Comparison of ENCODE assay signal across 3 worm cellular contexts in genomic region chrX:16796826-16797225, ce11.
TF ChIP-seq lines count a peak whose summit lies in the region.

No protein-coding gene starts in this region.

TF ChIP-seq in whole organism, L1 larva, 84 proteins besides CTCF, POLR2A, EP300 and RAD21 (continued from another document):
- TF ChIP-seq aha-1 (tag; optimal IDR thresholded peaks at IDR 0.05; lab: Kevin White, UChicago) (peak; percentile 11), fkh-10 (GFP tag; optimal IDR thresholded peaks at IDR 0.05; lab: Kevin White, UChicago) (peak; percentile 98), ets-5 (GFP tag; IDR thresholded peaks at IDR 0.05; lab: Robert Waterston, UW) (no peak), alr-1 (tag; optimal IDR thresholded peaks at IDR 0.05; lab: Kevin White, UChicago; ENCODE audit: borderline replicate concordance) (no peak), C34B4.2 (tag; optimal IDR thresholded peaks at IDR 0.05; lab: Kevin White, UChicago) (no peak), lin-15B (tag; optimal IDR thresholded peaks at IDR 0.05; lab: Kevin White, UChicago) (peak; percentile 23), lin-13 (GFP tag; optimal IDR thresholded peaks at IDR 0.05; lab: Kevin White, UChicago) (peak; percentile 89), egl-27 (tag; optimal IDR thresholded peaks at IDR 0.05; lab: Kevin White, UChicago) (peak; percentile 69 to 77), lin-39 (tag; optimal IDR thresholded peaks at IDR 0.05; lab: Kevin White, UChicago) (peak; percentile 50), mep-1 (tag; optimal IDR thresholded peaks at IDR 0.05; lab: Kevin White, UChicago) (peak; percentile 92), tbx-2 (tag; optimal IDR thresholded peaks at IDR 0.05; lab: Kevin White, UChicago) (peak; percentile 95), zip-4 (GFP tag; optimal IDR thresholded peaks at IDR 0.05; lab: Kevin White, UChicago) (peak; percentile 46), hlh-17 (GFP tag; optimal IDR thresholded peaks at IDR 0.05; lab: Kevin White, UChicago; ENCODE audit: borderline replicate concordance) (no peak), jun-1 (tag; optimal IDR thresholded peaks at IDR 0.05; lab: Kevin White, UChicago) (peak; percentile 81), pax-3 (tag; optimal IDR thresholded peaks at IDR 0.05; lab: Kevin White, UChicago) (peak; percentile 80), elt-2 (tag; optimal IDR thresholded peaks at IDR 0.05; lab: Kevin White, UChicago) (peak; percentile 66), ces-1 (GFP tag; optimal IDR thresholded peaks at IDR 0.05; lab: Kevin White, UChicago) (no peak), unc-130 (tag; optimal IDR thresholded peaks at IDR 0.05; lab: Kevin White, UChicago) (peak; percentile 90), isw-1 (GFP tag; IDR thresholded peaks at IDR 0.05; lab: Robert Waterston, UW) (peak; percentile 68), ceh-90 (tag; optimal IDR thresholded peaks at IDR 0.05; lab: Kevin White, UChicago) (no peak), dsc-1 (tag; optimal IDR thresholded peaks at IDR 0.05; lab: Kevin White, UChicago) (peak; percentile 86), swsn-7 (tag; optimal IDR thresholded peaks at IDR 0.05; lab: Kevin White, UChicago) (peak; percentile 92), nhr-19 (GFP tag; conservative IDR thresholded peaks at IDR 0.05; lab: Robert Waterston, UW) (peak; percentile 91), lin-14 (GFP tag; optimal IDR thresholded peaks at IDR 0.05; lab: Kevin White, UChicago) (peak; percentile 100), aly-2 (tag; optimal IDR thresholded peaks at IDR 0.05; lab: Kevin White, UChicago) (no peak), unc-62 (GFP tag; optimal IDR thresholded peaks at IDR 0.05; lab: Kevin White, UChicago) (no peak), fos-1 (tag; optimal IDR thresholded peaks at IDR 0.05; lab: Kevin White, UChicago) (peak; percentile 74), ztf-4 (tag; optimal IDR thresholded peaks at IDR 0.05; lab: Kevin White, UChicago) (peak; percentile 93), nhr-90 (tag; optimal IDR thresholded peaks at IDR 0.05; lab: Kevin White, UChicago; ENCODE audit: poor library complexity) (peak; percentile 89), skn-1 (tag; optimal IDR thresholded peaks at IDR 0.05; lab: Kevin White, UChicago) (peak; percentile 79), nhr-71 (tag; optimal IDR thresholded peaks at IDR 0.05; lab: Kevin White, UChicago) (peak; percentile 99), dpl-1 (GFP tag; optimal IDR thresholded peaks at IDR 0.05; lab: Kevin White, UChicago) (peak; percentile 59 to 65 (median 61)), sptf-1 (tag; optimal IDR thresholded peaks at IDR 0.05; lab: Kevin White, UChicago) (no peak)
TF ChIP-seq in whole organism, L1 larva: peak in this region for 59.

TF ChIP-seq in whole organism, L4 larva, 104 proteins besides CTCF, POLR2A, EP300 and RAD21 (continued from another document):
- TF ChIP-seq daf-19 (GFP tag; conservative IDR thresholded peaks at IDR 0.05; lab: Robert Waterston, UW) (no peak), nhr-41 (GFP tag; IDR thresholded peaks at IDR 0.05; lab: Robert Waterston, UW) (no peak), T20F7.1 (GFP tag; optimal IDR thresholded peaks at IDR 0.05; lab: Kevin White, UChicago) (peak; percentile 83), F26F4.8 (GFP tag; conservative IDR thresholded peaks at IDR 0.05; lab: Robert Waterston, UW) (no peak), unc-130 (GFP tag; optimal IDR thresholded peaks at IDR 0.05; lab: Kevin White, UChicago) (no peak), F44E2.7 (GFP tag; IDR thresholded peaks at IDR 0.05; lab: Robert Waterston, UW) (no peak), F49E8.2 (tag; optimal IDR thresholded peaks at IDR 0.05; lab: Kevin White, UChicago; ENCODE audit: borderline replicate concordance) (no peak), nhr-42 (GFP tag; IDR thresholded peaks at IDR 0.05; lab: Robert Waterston, UW) (peak; percentile 73; the same call in 1 of the 2 replicates), tra-1 (GFP tag; IDR thresholded peaks at IDR 0.05; lab: Robert Waterston, UW) (peak; percentile 75), php-3 (GFP tag; IDR thresholded peaks at IDR 0.05; lab: Robert Waterston, UW) (no peak; the same call in 1 of the 2 replicates), dve-1 (tag; optimal IDR thresholded peaks at IDR 0.05; lab: Kevin White, UChicago; ENCODE audit: insufficient read depth) (peak; percentile 97), pha-4 (GFP tag; IDR thresholded peaks at IDR 0.05; lab: Robert Waterston, UW) (peak; percentile 63), pha-4 (tag; optimal IDR thresholded peaks at IDR 0.05; lab: Kevin White, UChicago) (peak; percentile 56), ZK337.2 (GFP tag; IDR thresholded peaks at IDR 0.05; lab: Robert Waterston, UW) (no peak), T26A8.4 (GFP tag; IDR thresholded peaks at IDR 0.05; lab: Robert Waterston, UW) (peak; percentile 55; the same call in 1 of the 2 replicates), dpl-1 (GFP tag; optimal IDR thresholded peaks at IDR 0.05; lab: Kevin White, UChicago) (peak; percentile 48), lim-7 (GFP tag; IDR thresholded peaks at IDR 0.05; lab: Robert Waterston, UW) (no peak), nhr-76 (tag; optimal IDR thresholded peaks at IDR 0.05; lab: Kevin White, UChicago) (no peak), nhr-102 (tag; optimal IDR thresholded peaks at IDR 0.05; lab: Kevin White, UChicago) (peak; percentile 73), nhr-6 (tag; optimal IDR thresholded peaks at IDR 0.05; lab: Kevin White, UChicago) (no peak), zip-2 (tag; optimal IDR thresholded peaks at IDR 0.05; lab: Kevin White, UChicago) (peak; percentile 32), lin-29 (GFP tag; IDR thresholded peaks at IDR 0.05; lab: Robert Waterston, UW) (0 out of 2 replicates have a peak, but pooled peaks have one; percentile 48), R02D3.7 (tag; optimal IDR thresholded peaks at IDR 0.05; lab: Kevin White, UChicago) (no peak), tag-97 (GFP tag; IDR thresholded peaks at IDR 0.05; lab: Robert Waterston, UW) (no peak), ces-1 (GFP tag; optimal IDR thresholded peaks at IDR 0.05; lab: Kevin White, UChicago) (peak; percentile 30), hmg-1.1 (GFP tag; IDR thresholded peaks at IDR 0.05; lab: Robert Waterston, UW) (peak; percentile 90), fkh-10 (GFP tag; optimal IDR thresholded peaks at IDR 0.05; lab: Kevin White, UChicago) (peak; percentile 95), lin-38 (GFP tag; IDR thresholded peaks at IDR 0.05; lab: Robert Waterston, UW) (peak; percentile 41; the same call in 1 of the 2 replicates), Y5F2A.4 (GFP tag; optimal IDR thresholded peaks at IDR 0.05; lab: Kevin White, UChicago) (no peak), ceh-28 (tag; optimal IDR thresholded peaks at IDR 0.05; lab: Kevin White, UChicago) (no peak), daf-8 (GFP tag; IDR thresholded peaks at IDR 0.05; lab: Robert Waterston, UW) (no peak), mes-2 (tag; optimal IDR thresholded peaks at IDR 0.05; lab: Kevin White, UChicago; ENCODE audit: poor library complexity, severe bottlenecking) (peak; percentile 52), mxl-2 (GFP tag; conservative IDR thresholded peaks at IDR 0.05; lab: Robert Waterston, UW) (peak; percentile 84), mdt-29 (GFP tag; IDR thresholded peaks at IDR 0.05; lab: Robert Waterston, UW) (peak; percentile 84), zfp-3 (GFP tag; conservative IDR thresholded peaks at IDR 0.05; lab: Robert Waterston, UW) (peak; percentile 64; the same call in 1 of the 2 replicates), nhr-48 (tag; optimal IDR thresholded peaks at IDR 0.05; lab: Kevin White, UChicago) (peak; percentile 81), aha-1 (tag; lab: Kevin White, UChicago) (peak; percentile 100), nhr-11 (tag; optimal IDR thresholded peaks at IDR 0.05; lab: Kevin White, UChicago) (peak; percentile 98), ztf-7 (tag; optimal IDR thresholded peaks at IDR 0.05; lab: Kevin White, UChicago) (peak; percentile 7), dmd-8 (GFP tag; IDR thresholded peaks at IDR 0.05; lab: Robert Waterston, UW) (no peak), ceh-62 (tag; optimal IDR thresholded peaks at IDR 0.05; lab: Kevin White, UChicago) (no peak), aly-2 (tag; optimal IDR thresholded peaks at IDR 0.05; lab: Kevin White, UChicago) (no peak), ama-1 (optimal IDR thresholded peaks at IDR 0.05; lab: Kevin White, UChicago) (peak; percentile 37), ctbp-1 (GFP tag; IDR thresholded peaks at IDR 0.05; lab: Robert Waterston, UW) (peak; percentile 95), hif-1 (tag; optimal IDR thresholded peaks at IDR 0.05; lab: Kevin White, UChicago) (peak; percentile 76 to 98), hlh-11 (tag; optimal IDR thresholded peaks at IDR 0.05; lab: Kevin White, UChicago) (peak; percentile 99), sdz-12 (GFP tag; optimal IDR thresholded peaks at IDR 0.05; lab: Kevin White, UChicago) (no peak), ztf-11 (tag; optimal IDR thresholded peaks at IDR 0.05; lab: Kevin White, UChicago) (no peak)

TF ChIP-seq in whole organism, late embryonic, 69 proteins besides CTCF, POLR2A, EP300 and RAD21 (continued from another document):
- no peak for TF ChIP-seq ceh-14 (tag; optimal IDR thresholded peaks at IDR 0.05; lab: Kevin White, UChicago)
- TF ChIP-seq gmeb-2 (tag; optimal IDR thresholded peaks at IDR 0.05; lab: Kevin White, UChicago): no peak
